Fruit fly (Drosophila melanogaster): ENCODE results near the gene TP53INP.

The TP53INP gene

DNA sequence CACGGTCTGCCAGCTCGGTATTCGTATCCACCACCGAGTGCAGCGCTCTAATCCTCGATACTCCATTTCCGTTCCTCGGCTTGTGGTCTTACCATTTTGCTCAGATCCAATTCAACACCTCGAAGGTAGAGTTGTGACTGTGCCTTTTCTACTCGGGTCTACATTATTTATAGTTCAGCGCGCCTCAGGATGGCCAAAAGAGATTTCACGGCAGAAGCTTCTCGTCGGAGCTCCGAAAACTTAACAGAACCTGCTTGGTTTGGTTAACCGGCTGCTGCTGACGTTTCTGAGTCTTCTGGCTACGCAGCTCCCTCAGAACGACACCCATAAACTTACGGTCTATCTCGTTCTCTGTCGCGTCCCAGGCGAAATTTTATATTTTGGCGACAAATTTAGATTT lies 59.8 kb downstream of the TP53INP start, which contains the start of gene CG32241:
TSS of gene CG32241 (minus strand) at position 101 of the 400 bp plus-strand sequence.
- no peak for TF ChIP-seq CG15710 (tag; optimal IDR thresholded peaks at IDR 0.05)
- TF ChIP-seq CG14655 (GFP tag; optimal IDR thresholded peaks at IDR 0.05) = no peak
- TF ChIP-seq CG8159 (tag; optimal IDR thresholded peaks at IDR 0.05) = no peak
- no peak for TF ChIP-seq D1 (tag; optimal IDR thresholded peaks at IDR 0.05)
- TF ChIP-seq Pif1A (GFP tag; optimal IDR thresholded peaks at IDR 0.05) = no peak
- no peak for TF ChIP-seq CG12605 (GFP tag; IDR thresholded peaks at IDR 0.05)
- TF ChIP-seq CG13204 (GFP tag; optimal IDR thresholded peaks at IDR 0.05) = no peak
- TF ChIP-seq Ets98B (GFP tag; IDR thresholded peaks at IDR 0.05) = no peak
- no peak for TF ChIP-seq rn (GFP tag; IDR thresholded peaks at IDR 0.05)
- no peak for TF ChIP-seq CG34367 (tag; optimal IDR thresholded peaks at IDR 0.05)
- TF ChIP-seq Pif1B (GFP tag; optimal IDR thresholded peaks at IDR 0.05) = no peak
- no peak for TF ChIP-seq CG10348 (GFP tag; IDR thresholded peaks at IDR 0.05)
- TF ChIP-seq EcR (GFP tag; optimal IDR thresholded peaks at IDR 0.05) = no peak
- TF ChIP-seq CG9948 (tag; optimal IDR thresholded peaks at IDR 0.05) = no peak
- TF ChIP-seq CG8301 (tag; optimal IDR thresholded peaks at IDR 0.05) = no peak
- no peak for TF ChIP-seq gl (tag; optimal IDR thresholded peaks at IDR 0.05)
- TF ChIP-seq CG32121 (GFP tag; IDR thresholded peaks at IDR 0.05) = no peak
- TF ChIP-seq fd96Ca (GFP tag; IDR thresholded peaks at IDR 0.05) = no peak

- TF ChIP-seq rn (GFP tag; IDR thresholded peaks at IDR 0.05) (no peak), CG34367 (tag; optimal IDR thresholded peaks at IDR 0.05) (no peak), CG13204 (GFP tag; optimal IDR thresholded peaks at IDR 0.05) (no peak), CG9948 (tag; optimal IDR thresholded peaks at IDR 0.05) (no peak), CG8301 (tag; optimal IDR thresholded peaks at IDR 0.05) (no peak), CG4496 (GFP tag; IDR thresholded peaks at IDR 0.05) (no peak), CG14655 (GFP tag; optimal IDR thresholded peaks at IDR 0.05) (no peak)
Measured at dm6 chr3L:4469701-4470100, 63.0 kb downstream of the TP53INP start, which contains the start of gene CG32249. CG32249 (plus strand) TSS chr3L:4470001.

Measured in whole organism, pupa.